Fruit fly (Drosophila melanogaster): Measurements from ENCODE around the gene obst-H.
A peak's percentile ranks its signal among the peaks of the same experiment; 100 is the strongest.

obst-H gene

DNA sequence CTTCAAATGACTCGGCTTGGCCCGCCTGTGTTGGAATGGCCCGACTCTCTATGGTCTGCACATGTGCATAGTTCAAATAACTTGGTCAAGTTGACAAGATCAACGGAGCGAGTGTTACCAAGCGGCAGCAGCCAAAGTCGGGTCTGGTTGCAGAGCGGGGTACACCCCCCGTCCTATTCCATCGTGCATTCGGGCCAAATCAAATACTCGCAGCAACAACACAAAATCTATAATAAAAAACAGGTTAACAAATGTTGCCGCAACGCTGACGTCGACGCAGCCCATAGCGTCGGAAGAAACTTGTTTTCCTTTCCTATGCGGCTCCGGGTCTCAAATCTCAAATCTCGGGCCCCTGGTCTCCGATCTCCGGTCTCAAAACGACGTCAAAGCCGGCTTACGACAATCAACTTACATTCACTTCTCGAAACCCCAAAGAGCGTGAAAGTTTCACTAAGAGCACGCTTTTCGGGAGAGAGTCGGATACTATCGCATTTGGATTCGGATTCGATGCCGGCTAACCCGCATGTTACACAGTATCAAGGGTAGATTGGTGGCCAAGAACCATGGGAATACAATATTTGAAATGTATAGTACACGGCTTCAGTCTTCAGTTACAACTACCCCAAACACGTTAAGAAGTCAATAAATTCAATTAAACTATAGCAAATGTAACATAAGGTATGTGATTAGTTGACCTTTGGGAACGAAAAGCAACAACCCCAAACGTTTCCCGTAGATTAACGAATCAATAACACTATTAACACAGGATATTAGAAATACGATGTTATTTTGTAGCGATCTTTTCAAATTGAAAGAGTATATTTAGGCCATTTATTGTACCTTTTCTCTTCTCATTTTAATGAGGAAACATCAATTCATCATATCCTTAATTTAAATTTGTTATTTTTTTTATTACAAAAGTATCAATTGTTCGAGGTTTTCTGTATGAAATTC is 5.5 kb upstream of the obst-H start (continued):
- peak; percentile 28 for TF ChIP-seq abd-A (tag; optimal IDR thresholded peaks at IDR 0.05)
- TF ChIP-seq wor (GFP tag; IDR thresholded peaks at IDR 0.05): peak; percentile 53; the same call in 1 of the 2 replicates
- TF ChIP-seq CG17186 (GFP tag; optimal IDR thresholded peaks at IDR 0.05): no peak
- no peak for TF ChIP-seq Neu2 (GFP tag; optimal IDR thresholded peaks at IDR 0.05; ENCODE audit: borderline replicate concordance)
- peak; percentile 68 for TF ChIP-seq CG11504 (tag; optimal IDR thresholded peaks at IDR 0.05)
- peak; percentile 6 for TF ChIP-seq CG5180 (GFP tag; optimal IDR thresholded peaks at IDR 0.05)
- peak; percentile 52; the same call in 1 of the 3 replicates for TF ChIP-seq CG11560 (tag; IDR thresholded peaks at IDR 0.05)
- TF ChIP-seq CG15073 (GFP tag; optimal IDR thresholded peaks at IDR 0.05): no peak
- peak; percentile 35 for TF ChIP-seq PHDP (tag; optimal IDR thresholded peaks at IDR 0.05)
- peak; percentile 52 for TF ChIP-seq CG9609 (GFP tag; optimal IDR thresholded peaks at IDR 0.05)
- TF ChIP-seq Side (GFP tag; optimal IDR thresholded peaks at IDR 0.05): peak; percentile 32
- 0 out of 4 replicates have a peak, but pooled peaks have one; percentile 5 for TF ChIP-seq Dll (GFP tag; IDR thresholded peaks at IDR 0.05; ENCODE audit: partially characterized antibody)
- no peak for TF ChIP-seq ash1 (GFP tag; optimal IDR thresholded peaks at IDR 0.05)
- no peak for TF ChIP-seq ham (GFP tag; IDR thresholded peaks at IDR 0.05)
- TF ChIP-seq gfzf (GFP tag; optimal IDR thresholded peaks at IDR 0.05): no peak
- TF ChIP-seq slbo (GFP tag; IDR thresholded peaks at IDR 0.05): peak; percentile 56
- TF ChIP-seq dmrt99B (tag; optimal IDR thresholded peaks at IDR 0.05): peak; percentile 63
- TF ChIP-seq CG3847 (GFP tag; IDR thresholded peaks at IDR 0.05): peak; percentile 51
- peak; percentile 5 to 71 for TF ChIP-seq Pdp1 (GFP tag; optimal IDR thresholded peaks at IDR 0.05)
- TF ChIP-seq run (tag; optimal IDR thresholded peaks at IDR 0.05): no peak
- TF ChIP-seq esg (GFP tag; conservative IDR thresholded peaks at IDR 0.05): peak; percentile 20; the same call in 1 of the 2 replicates
- 0 out of 2 replicates have a peak, but pooled peaks have one; percentile 16 for TF ChIP-seq seq (GFP tag; IDR thresholded peaks at IDR 0.05)
- peak; percentile 43 for TF ChIP-seq cwo (GFP tag; optimal IDR thresholded peaks at IDR 0.05)
- TF ChIP-seq CG18011 (GFP tag; optimal IDR thresholded peaks at IDR 0.05): peak; percentile 11
- peak; percentile 16 for TF ChIP-seq p53 (GFP tag; optimal IDR thresholded peaks at IDR 0.05)
- TF ChIP-seq CG12659 (GFP tag; optimal IDR thresholded peaks at IDR 0.05): peak; percentile 77
- TF ChIP-seq Myb (GFP tag; optimal IDR thresholded peaks at IDR 0.05): peak; percentile 21
- peak; percentile 53 for TF ChIP-seq CG12155 (GFP tag; optimal IDR thresholded peaks at IDR 0.05)
- peak; percentile 58 for TF ChIP-seq Atf-2 (GFP tag; optimal IDR thresholded peaks at IDR 0.05)
- TF ChIP-seq Atf3 (GFP tag; optimal IDR thresholded peaks at IDR 0.05): peak; percentile 29
- TF ChIP-seq lilli (GFP tag; optimal IDR thresholded peaks at IDR 0.05): peak; percentile 74
- TF ChIP-seq lbe (GFP tag; optimal IDR thresholded peaks at IDR 0.05): no peak
- peak; percentile 62 for TF ChIP-seq CG16863 (GFP tag; optimal IDR thresholded peaks at IDR 0.05)
- no peak for TF ChIP-seq CG31388 (GFP tag; optimal IDR thresholded peaks at IDR 0.05)
- peak; percentile 81 for TF ChIP-seq CG2678 (tag; optimal IDR thresholded peaks at IDR 0.05)
- peak; percentile 80 for TF ChIP-seq nmo (GFP tag; optimal IDR thresholded peaks at IDR 0.05)
- TF ChIP-seq her (GFP tag; optimal IDR thresholded peaks at IDR 0.05): no peak
- TF ChIP-seq Chrac-16 (GFP tag; optimal IDR thresholded peaks at IDR 0.05): peak; percentile 53
- no peak for TF ChIP-seq Fer1 (GFP tag; optimal IDR thresholded peaks at IDR 0.05)
- peak; percentile 59 to 66 for TF ChIP-seq dpn (GFP tag; optimal IDR thresholded peaks at IDR 0.05)
- peak; percentile 90 for TF ChIP-seq CG17361 (GFP tag; IDR thresholded peaks at IDR 0.05)
- peak; percentile 60 for TF ChIP-seq CG9215 (GFP tag; IDR thresholded peaks at IDR 0.05)
- TF ChIP-seq unpg (GFP tag; optimal IDR thresholded peaks at IDR 0.05): peak; percentile 34
- TF ChIP-seq Hr3 (GFP tag; optimal IDR thresholded peaks at IDR 0.05): peak; percentile 65
- TF ChIP-seq onecut (GFP tag; IDR thresholded peaks at IDR 0.05): no peak
- TF ChIP-seq CG6854 (GFP tag; optimal IDR thresholded peaks at IDR 0.05): peak; percentile 27
- peak; percentile 43 for TF ChIP-seq NfI (GFP tag; optimal IDR thresholded peaks at IDR 0.05)

Measured in whole organism, embryonic.